Worm (Caenorhabditis elegans) whole organism, late embryonic: ENCODE results near the gene fbxa-196.

Experiments
- ama-1 ChIP-seq: fragments of 150-350 bp; optimal IDR thresholded peaks from 2 replicates; lab custom pipeline; 2014
- ceh-9 ChIP-seq: sonication (generic microtip); optimal IDR thresholded peaks from 2 replicates; lab custom pipeline; 2016; ENCODE audit warnings: mild to moderate bottlenecking, missing genetic modification characterization, inconsistent platforms, missing compliant biosample characterization
- dve-1 ChIP-seq: sonication (generic microtip); optimal IDR thresholded peaks from 2 replicates; lab custom pipeline; 2017; ENCODE audit warnings: antibody characterized with exemption, mild to moderate bottlenecking, missing genetic modification characterization, missing compliant biosample characterization
- fkh-10 ChIP-seq: fragments of 150-350 bp; optimal IDR thresholded peaks from 2 replicates; lab custom pipeline; 2014; ENCODE audit warnings: missing biosample characterization, missing genetic modification reagents, missing genetic modification characterization
- nhr-11 ChIP-seq: fragments of 150-350 bp; optimal IDR thresholded peaks from 2 replicates; lab custom pipeline; 2014; ENCODE audit warnings: missing biosample characterization, missing genetic modification characterization
- pha-4 ChIP-seq: fragments of 150-350 bp; optimal IDR thresholded peaks from 2 replicates; lab custom pipeline; 2018; ENCODE audit warnings: missing biosample characterization, missing genetic modification reagents, missing genetic modification characterization
- sox-4 ChIP-seq: sonication (generic microtip); optimal IDR thresholded peaks from 2 replicates; lab custom pipeline; 2017; ENCODE audit warnings: mild to moderate bottlenecking, missing genetic modification characterization, inconsistent platforms, missing compliant biosample characterization
- syd-9 ChIP-seq: sonication (generic microtip); optimal IDR thresholded peaks from 2 replicates; lab custom pipeline; 2016; ENCODE audit warnings: mild to moderate bottlenecking, missing genetic modification characterization, moderate library complexity, missing compliant biosample characterization
- unc-3 ChIP-seq, 2 experiments: fragments of 200-800 bp in 1 of 2; sonication (Bioruptor generic) in 1 of 2; sonication (generic microtip) in 1 of 2; conservative IDR thresholded peaks in 1 of 2; optimal IDR thresholded peaks in 1 of 2; 2 replicates each; pipeline versions ENCODE4 v1.3.6 to Lab custom; 2016 to 2022; ENCODE audit warnings: missing compliant biosample characterization in 2 of 2, missing genetic modification characterization in 2 of 2, missing genetic modification reagents in 1 of 2
- unc-55 ChIP-seq: sonication (generic microtip); optimal IDR thresholded peaks from 2 replicates; lab custom pipeline; 2017; ENCODE audit warnings: missing biosample characterization, missing genetic modification reagents, missing genetic modification characterization
- zip-5 ChIP-seq: sonication (generic microtip); optimal IDR thresholded peaks from 2 replicates; lab custom pipeline; 2016; ENCODE audit warnings: missing genetic modification characterization, missing compliant biosample characterization

DNA sequence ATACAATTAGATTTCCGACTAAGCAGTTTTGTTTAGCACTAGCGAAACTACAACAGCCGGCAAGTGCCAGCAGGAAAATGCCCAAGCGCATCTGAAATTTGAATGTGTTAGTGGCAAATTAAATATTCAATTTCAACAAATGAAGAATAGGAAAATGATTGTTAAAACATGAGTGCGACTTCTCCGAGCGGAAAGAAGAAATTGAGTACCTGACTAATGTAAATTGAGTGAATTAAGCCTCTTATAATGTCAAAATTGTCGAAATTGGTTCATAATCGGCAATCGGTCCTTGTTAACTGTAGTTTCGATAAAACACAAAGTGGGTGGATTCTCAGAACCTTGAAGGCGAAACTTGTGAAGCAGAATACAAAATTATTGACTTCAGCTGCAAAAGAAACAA, 48.6 kb upstream of the fbxa-196 start, which contains the start of gene gfi-1:
- TF ChIP-seq ama-1 (no peak), unc-3 (GFP tag; conservative IDR thresholded peaks at IDR 0.05; lab: Robert Waterston, UW) (no peak), unc-3 (tag; optimal IDR thresholded peaks at IDR 0.05; lab: Kevin White, UChicago) (no peak), fkh-10 (GFP tag; lab: Kevin White, UChicago) (no peak), pha-4 (no peak), sox-4 (tag; lab: Kevin White, UChicago) (no peak), dve-1 (no peak), unc-55 (no peak), nhr-11 (no peak), ceh-9 (tag; lab: Kevin White, UChicago) (no peak), zip-5 (tag; lab: Kevin White, UChicago) (no peak), syd-9 (tag; lab: Kevin White, UChicago) (no peak)
